Fruit fly (Drosophila melanogaster) whole organism: ENCODE results near the gene Dredd.

Source experiments
- CG8478 ChIP-seq: fragments of >200 bp; optimal IDR thresholded peaks from 2 replicates; lab custom pipeline; 2018; ENCODE audit warnings: inconsistent platforms
- EcR ChIP-seq, 2 experiments: fragments of >200 bp; optimal IDR thresholded peaks; 2 replicates each; lab custom pipeline; 2017; ENCODE audit warnings: missing biosample characterization in 2 of 2, missing genetic modification characterization in 2 of 2, missing genetic modification reagents in 2 of 2
- pan ChIP-seq: fragments of >200 bp; optimal IDR thresholded peaks from 2 replicates; lab custom pipeline; 2017
- psq ChIP-seq: fragments of >200 bp; optimal IDR thresholded peaks from 2 replicates; lab custom pipeline; 2017
- usp ChIP-seq: fragments of >200 bp; optimal IDR thresholded peaks from 2 replicates; lab custom pipeline; 2017; ENCODE audit warnings: missing biosample characterization, missing genetic modification characterization, mixed read lengths

DNA sequence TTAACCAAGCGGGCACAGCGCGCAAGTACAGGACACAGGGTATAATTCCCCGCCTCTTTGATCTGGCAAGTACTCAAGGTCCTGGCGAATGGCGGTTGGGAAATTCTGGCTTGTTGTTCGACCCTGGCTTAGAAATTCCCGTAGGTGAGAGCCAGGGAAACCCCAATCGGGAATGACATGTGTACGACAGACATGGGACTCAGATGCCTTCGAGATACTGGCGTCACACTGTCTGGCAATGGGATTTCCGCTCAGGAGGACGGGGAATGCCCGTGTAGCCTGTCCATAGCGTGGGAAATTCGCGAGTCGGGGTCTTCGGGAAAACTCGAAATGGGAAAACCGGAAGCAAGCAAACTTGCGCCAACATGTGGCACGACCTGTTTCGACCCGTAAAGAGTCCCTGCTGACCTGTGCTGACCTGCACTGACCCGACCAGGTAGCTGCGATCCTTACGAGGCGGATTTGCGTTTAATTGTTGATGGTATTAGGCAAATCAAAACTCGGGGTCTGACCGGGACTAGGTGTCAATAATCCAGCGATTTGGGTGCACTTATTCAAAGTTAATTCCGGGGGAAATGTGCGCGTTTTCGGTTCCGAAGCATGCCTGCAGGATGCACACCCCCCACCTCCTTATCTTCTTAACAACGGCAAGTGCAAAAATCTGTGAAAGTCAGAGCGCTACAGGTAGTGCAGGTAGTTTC lies 42.6 kb downstream of the Dredd start:
- TF ChIP-seq CG8478 (lab: Kevin White, UChicago), result no peak
- TF ChIP-seq pan (lab: Kevin White, UChicago), result no peak
- TF ChIP-seq EcR (GFP tag; optimal IDR thresholded peaks at IDR 0.05; lab: Kevin White, UChicago), result no peak
- TF ChIP-seq usp (GFP tag; lab: Kevin White, UChicago), result no peak
- TF ChIP-seq psq (lab: Kevin White, UChicago), result no peak
